Worm (Caenorhabditis elegans) whole organism, young adult: Measurements from ENCODE around the gene C05C8.1.

Source experiments
- B0019.2 ChIP-seq: fragments of 200-800 bp; sonication (Bioruptor generic); conservative IDR thresholded peaks from 2 replicates; pipeline ENCODE4 v1.3.6; 2022; ENCODE audit warnings: missing genetic modification reagents, missing genetic modification characterization, missing compliant biosample characterization
- B0261.1 ChIP-seq: sonication (generic microtip); optimal IDR thresholded peaks from 2 replicates; lab custom pipeline; 2016; ENCODE audit warnings: mild to moderate bottlenecking, missing genetic modification characterization, moderate library complexity, missing compliant biosample characterization
- B0336.3 ChIP-seq: fragments of 200-800 bp; sonication (Bioruptor generic); IDR thresholded peaks from 2 replicates; pipeline ENCODE4 v1.3.6; 2022; ENCODE audit warnings: missing genetic modification characterization, missing compliant biosample characterization
- F10E7.11 ChIP-seq: sonication (generic microtip); optimal IDR thresholded peaks from 2 replicates; lab custom pipeline; 2017; ENCODE audit warnings: mild to moderate bottlenecking, missing genetic modification characterization, moderate library complexity, missing compliant biosample characterization
- F33H1.4 ChIP-seq: fragments of 200-800 bp; sonication (Bioruptor generic); IDR thresholded peaks from 2 replicates; pipeline ENCODE4 v1.3.6; 2022; ENCODE audit warnings: missing genetic modification reagents, missing genetic modification characterization, missing compliant biosample characterization
- F39B2.1 ChIP-seq: fragments of 200-800 bp; sonication (Bioruptor generic); IDR thresholded peaks from 2 replicates; pipeline ENCODE4 v1.3.6; 2022; ENCODE audit warnings: missing genetic modification reagents, missing genetic modification characterization, missing compliant biosample characterization
- F49E8.2 ChIP-seq: sonication (generic microtip); optimal IDR thresholded peaks from 3 replicates; lab custom pipeline; 2017; ENCODE audit warnings: missing genetic modification characterization, mild to moderate bottlenecking, missing compliant biosample characterization, antibody characterized with exemption, moderate library complexity; ENCODE audit not compliant: insufficient read depth
- F55B11.4 ChIP-seq: sonication (generic microtip); optimal IDR thresholded peaks from 2 replicates; lab custom pipeline; 2016; ENCODE audit warnings: missing compliant biosample characterization, missing genetic modification characterization, borderline replicate concordance; ENCODE audit not compliant: insufficient read depth
- F57A8.1 ChIP-seq: fragments of 200-800 bp; sonication (Bioruptor generic); optimal IDR thresholded peaks from 2 replicates; lab custom pipeline; 2018; ENCODE audit warnings: mild to moderate bottlenecking, missing genetic modification characterization, moderate library complexity, missing compliant biosample characterization
- F57C9.4 ChIP-seq: sonication (generic microtip); optimal IDR thresholded peaks from 2 replicates; lab custom pipeline; 2017; ENCODE audit warnings: mild to moderate bottlenecking, missing genetic modification characterization, missing compliant biosample characterization
- K11D2.4 ChIP-seq: fragments of 200-800 bp; sonication (Bioruptor generic); IDR thresholded peaks from 2 replicates; pipeline ENCODE4 v1.3.6; 2022; ENCODE audit warnings: missing genetic modification reagents, missing genetic modification characterization, missing compliant biosample characterization
- Y53F4B.3 ChIP-seq: fragments of 200-800 bp; sonication (Bioruptor generic); IDR thresholded peaks from 2 replicates; pipeline ENCODE4 v1.3.6; 2022; ENCODE audit warnings: missing genetic modification reagents, missing genetic modification characterization, missing compliant biosample characterization
- Y53G8AR.9 ChIP-seq: fragments of 200-800 bp; sonication (Bioruptor generic); conservative IDR thresholded peaks from 2 replicates; pipeline ENCODE4 v1.3.6; 2022; ENCODE audit warnings: missing genetic modification reagents, missing genetic modification characterization, missing compliant biosample characterization
- Y67H2A.10 ChIP-seq: fragments of 200-800 bp; sonication (Bioruptor generic); conservative IDR thresholded peaks from 2 replicates; pipeline ENCODE4 v1.3.6; 2022; ENCODE audit warnings: missing genetic modification reagents, missing genetic modification characterization, missing compliant biosample characterization
- ZK185.1 ChIP-seq: sonication (generic microtip); optimal IDR thresholded peaks from 2 replicates; lab custom pipeline; 2016; ENCODE audit warnings: mild to moderate bottlenecking, missing genetic modification characterization, missing compliant biosample characterization; ENCODE audit not compliant: poor library complexity, severe bottlenecking
- akir-1 ChIP-seq: fragments of 200-800 bp; sonication (Bioruptor generic); optimal IDR thresholded peaks from 2 replicates; lab custom pipeline; 2018; ENCODE audit warnings: mild to moderate bottlenecking, missing genetic modification characterization, moderate library complexity, missing compliant biosample characterization
- ama-1 ChIP-seq, 3 experiments: fragments of 150-350 bp in 1 of 3; sonication (generic microtip) in 2 of 3; optimal IDR thresholded peaks; 2 replicates each; lab custom pipeline; 2014 to 2018; ENCODE audit warnings: missing biosample characterization in 2 of 3, missing genetic modification characterization in 2 of 3, missing genetic modification reagents in 2 of 3
- aptf-2 ChIP-seq: fragments of 200-800 bp; sonication (Bioruptor generic); conservative IDR thresholded peaks from 2 replicates; pipeline ENCODE4 v1.3.6; 2022; ENCODE audit warnings: missing genetic modification reagents, missing genetic modification characterization, missing compliant biosample characterization
- attf-6 ChIP-seq: fragments of 200-800 bp; sonication (Bioruptor generic); IDR thresholded peaks from 2 replicates; pipeline ENCODE4 v1.3.6; 2022; ENCODE audit warnings: missing genetic modification reagents, missing genetic modification characterization, missing compliant biosample characterization
- ceh-27 ChIP-seq: fragments of 200-800 bp; sonication (Bioruptor generic); optimal IDR thresholded peaks from 2 replicates; lab custom pipeline; 2018; ENCODE audit warnings: mild to moderate bottlenecking, missing genetic modification characterization, moderate library complexity, missing compliant biosample characterization
- ceh-40 ChIP-seq: fragments of 200-800 bp; sonication (Bioruptor generic); IDR thresholded peaks from 2 replicates; pipeline ENCODE4 v1.3.6; 2022; ENCODE audit warnings: missing genetic modification characterization, missing compliant biosample characterization
- ceh-91 ChIP-seq: fragments of 200-800 bp; sonication (Bioruptor generic); IDR thresholded peaks from 2 replicates; pipeline ENCODE4 v1.3.6; 2022; ENCODE audit warnings: missing genetic modification reagents, missing genetic modification characterization, missing compliant biosample characterization
- die-1 ChIP-seq: sonication (generic microtip); optimal IDR thresholded peaks from 2 replicates; lab custom pipeline; 2016; ENCODE audit warnings: missing genotype, mild to moderate bottlenecking, missing genetic modification characterization, missing compliant biosample characterization
- dpl-1 ChIP-seq: fragments of 150-350 bp; optimal IDR thresholded peaks from 2 replicates; lab custom pipeline; 2014; ENCODE audit warnings: missing biosample characterization, missing genetic modification reagents, missing genetic modification characterization
- efl-1 ChIP-seq: fragments of 150-350 bp; optimal IDR thresholded peaks from 2 replicates; lab custom pipeline; 2014; ENCODE audit warnings: missing biosample characterization, missing genetic modification reagents, missing genetic modification characterization
- ets-4 ChIP-seq: fragments of 200-800 bp; sonication (Bioruptor generic); optimal IDR thresholded peaks from 2 replicates; lab custom pipeline; 2018; ENCODE audit warnings: mild to moderate bottlenecking, missing genetic modification characterization, missing compliant biosample characterization
- gei-17 ChIP-seq: fragments of 200-800 bp; sonication (Bioruptor generic); optimal IDR thresholded peaks from 2 replicates; lab custom pipeline; 2018; ENCODE audit warnings: mild to moderate bottlenecking, missing genetic modification characterization, missing compliant biosample characterization
- hlh-26 ChIP-seq: fragments of 200-800 bp; sonication (Bioruptor generic); conservative IDR thresholded peaks from 2 replicates; pipeline ENCODE4 v1.3.6; 2022; ENCODE audit warnings: missing genetic modification reagents, missing genetic modification characterization, missing compliant biosample characterization
- hmg-1.2 ChIP-seq: fragments of 200-800 bp; sonication (Bioruptor generic); IDR thresholded peaks from 2 replicates; pipeline ENCODE4 v1.3.6; 2022; ENCODE audit warnings: missing genetic modification reagents, missing genetic modification characterization, missing compliant biosample characterization
- hsf-1 ChIP-seq: fragments of 200-800 bp; sonication (Bioruptor generic); IDR thresholded peaks from 2 replicates; pipeline ENCODE4 v1.3.6; 2022; ENCODE audit warnings: missing genetic modification reagents, missing genetic modification characterization, missing compliant biosample characterization
- let-607 ChIP-seq, 2 experiments: fragments of 200-800 bp in 1 of 2; sonication (Bioruptor generic) in 1 of 2; sonication (generic microtip) in 1 of 2; optimal IDR thresholded peaks; 2 replicates each; lab custom pipeline; 2016 to 2018; ENCODE audit warnings: mild to moderate bottlenecking in 2 of 2, missing compliant biosample characterization in 2 of 2, missing genetic modification characterization in 2 of 2, moderate library complexity in 2 of 2, missing genotype in 1 of 2
- lin-40 ChIP-seq: sonication (generic microtip); optimal IDR thresholded peaks from 2 replicates; lab custom pipeline; 2016; ENCODE audit warnings: missing genetic modification characterization, mild to moderate bottlenecking, missing compliant biosample characterization, missing genotype, missing genetic modification reagents
- lsl-1 ChIP-seq: fragments of 200-800 bp; sonication (Bioruptor generic); optimal IDR thresholded peaks from 2 replicates; lab custom pipeline; 2018; ENCODE audit warnings: mild to moderate bottlenecking, missing genetic modification characterization, moderate library complexity, missing compliant biosample characterization
- madf-6 ChIP-seq: fragments of 200-800 bp; sonication (Bioruptor generic); IDR thresholded peaks from 2 replicates; pipeline ENCODE4 v1.3.6; 2022; ENCODE audit warnings: missing genetic modification reagents, missing genetic modification characterization, missing compliant biosample characterization
- mxl-1 ChIP-seq: sonication (generic microtip); optimal IDR thresholded peaks from 2 replicates; lab custom pipeline; 2016; ENCODE audit warnings: missing genetic modification characterization, missing compliant biosample characterization
- nfya-2 ChIP-seq: fragments of 200-800 bp; sonication (Bioruptor generic); IDR thresholded peaks from 2 replicates; pipeline ENCODE4 v1.3.6; 2022; ENCODE audit warnings: missing genetic modification reagents, missing genetic modification characterization, missing compliant biosample characterization
- nfyb-1 ChIP-seq: fragments of 200-800 bp; sonication (Bioruptor generic); IDR thresholded peaks from 2 replicates; pipeline ENCODE4 v1.3.6; 2022; ENCODE audit warnings: missing genetic modification reagents, missing genetic modification characterization, missing compliant biosample characterization
- nhr-80 ChIP-seq: sonication (generic microtip); optimal IDR thresholded peaks from 2 replicates; lab custom pipeline; 2016; ENCODE audit warnings: missing genetic modification characterization, missing compliant biosample characterization
- nhr-90 ChIP-seq: sonication (generic microtip); optimal IDR thresholded peaks from 2 replicates; lab custom pipeline; 2016; ENCODE audit warnings: missing genotype, mild to moderate bottlenecking, missing genetic modification characterization, missing compliant biosample characterization
- pbrm-1 ChIP-seq: fragments of 200-800 bp; sonication (Bioruptor generic); IDR thresholded peaks from 2 replicates; pipeline ENCODE4 v1.3.6; 2022; ENCODE audit warnings: missing genetic modification reagents, missing genetic modification characterization, missing compliant biosample characterization
- somi-1 ChIP-seq: fragments of 200-800 bp; sonication (Bioruptor generic); optimal IDR thresholded peaks from 2 replicates; lab custom pipeline; 2018; ENCODE audit warnings: mild to moderate bottlenecking, missing genetic modification characterization, missing compliant biosample characterization
- sptf-2 ChIP-seq: fragments of 200-800 bp; sonication (Bioruptor generic); optimal IDR thresholded peaks from 2 replicates; lab custom pipeline; 2018; ENCODE audit warnings: mild to moderate bottlenecking, missing genetic modification characterization, missing compliant biosample characterization
- tbx-9 ChIP-seq: sonication (generic microtip); optimal IDR thresholded peaks from 2 replicates; lab custom pipeline; 2016; ENCODE audit warnings: borderline replicate concordance, missing genetic modification characterization, inconsistent platforms, missing compliant biosample characterization
- unc-130 ChIP-seq: sonication (generic microtip); optimal IDR thresholded peaks from 2 replicates; lab custom pipeline; 2016; ENCODE audit warnings: missing genetic modification reagents, missing genetic modification characterization, missing compliant biosample characterization
- unc-62 ChIP-seq: fragments of 150-350 bp; optimal IDR thresholded peaks from 2 replicates; lab custom pipeline; 2014; ENCODE audit warnings: missing biosample characterization, missing genetic modification reagents, missing genetic modification characterization
- zim-3 ChIP-seq: sonication (generic microtip); optimal IDR thresholded peaks from 2 replicates; lab custom pipeline; 2017; ENCODE audit warnings: mild to moderate bottlenecking, missing genetic modification characterization, moderate library complexity, missing compliant biosample characterization
- ztf-26 ChIP-seq: sonication (generic microtip); optimal IDR thresholded peaks from 2 replicates; lab custom pipeline; 2017; ENCODE audit warnings: missing genetic modification characterization, missing compliant biosample characterization
- ztf-28 ChIP-seq: fragments of 200-800 bp; sonication (Bioruptor generic); IDR thresholded peaks from 2 replicates; pipeline ENCODE4 v1.3.6; 2022; ENCODE audit warnings: missing genetic modification reagents, missing genetic modification characterization, missing compliant biosample characterization

C05C8.1 gene

DNA sequence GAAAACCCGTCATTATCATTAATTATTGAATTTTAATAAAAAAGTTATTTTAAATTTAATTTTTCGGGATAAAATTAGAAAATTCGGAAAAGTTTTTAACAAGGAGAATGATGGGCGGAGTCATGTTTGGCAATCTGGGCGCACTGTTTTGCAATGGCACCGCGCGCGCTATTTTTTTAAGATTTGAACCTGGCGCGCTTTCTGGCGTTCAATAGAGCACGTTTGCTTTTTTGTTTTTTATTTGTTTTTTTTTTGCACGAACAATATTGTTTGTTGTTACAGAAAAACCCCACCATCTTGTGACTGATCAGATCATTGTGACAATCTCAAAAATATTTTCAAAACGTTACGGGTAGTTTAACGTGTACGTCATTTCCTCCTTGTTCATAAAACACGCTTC lies 2.4 kb upstream of the C05C8.1 start, which contains the start of gene hyls-1 (continued):
- TF ChIP-seq nfyb-1 (GFP tag; lab: Robert Waterston, UW) = peak; percentile 78
- TF ChIP-seq aptf-2 = no peak
- TF ChIP-seq hmg-1.2 (GFP tag; lab: Robert Waterston, UW) = peak; percentile 61
- peak; percentile 41 for TF ChIP-seq unc-130 (GFP tag; lab: Kevin White, UChicago)
- TF ChIP-seq hlh-26 (GFP tag; lab: Robert Waterston, UW) = no peak
- no peak for TF ChIP-seq ztf-26 (tag; lab: Kevin White, UChicago)
- peak; percentile 84 for TF ChIP-seq pbrm-1
- TF ChIP-seq lin-40 (tag; lab: Kevin White, UChicago) = peak; percentile 72
- TF ChIP-seq tbx-9 = no peak
- TF ChIP-seq hsf-1 (GFP tag; lab: Robert Waterston, UW) = peak; percentile 70
- no peak for TF ChIP-seq ets-4 (GFP tag; lab: Kevin White, UChicago)
- peak; percentile 72 for TF ChIP-seq ZK185.1 (tag; lab: Kevin White, UChicago)
- 0 out of 2 replicates have a peak, but pooled peaks have one; percentile 20 for TF ChIP-seq attf-6 (GFP tag; lab: Robert Waterston, UW)
- TF ChIP-seq madf-6 (GFP tag; lab: Robert Waterston, UW) = peak; percentile 88
- no peak for TF ChIP-seq B0261.1 (tag; lab: Kevin White, UChicago)
- TF ChIP-seq F39B2.1 (GFP tag; lab: Robert Waterston, UW) = peak; percentile 20; the same call in 1 of the 2 replicates
- TF ChIP-seq let-607 (tag; optimal IDR thresholded peaks at IDR 0.05; lab: Kevin White, UChicago) = no peak
- TF ChIP-seq F10E7.11 (tag; lab: Kevin White, UChicago) = no peak
- no peak for TF ChIP-seq F55B11.4 (tag; lab: Kevin White, UChicago)
- TF ChIP-seq K11D2.4 (GFP tag; lab: Robert Waterston, UW) = peak; percentile 55; the same call in 1 of the 2 replicates
- peak; percentile 93 for TF ChIP-seq efl-1 (GFP tag; lab: Kevin White, UChicago)
- no peak for TF ChIP-seq nfya-2 (GFP tag; lab: Robert Waterston, UW)
- TF ChIP-seq sptf-2 = no peak
- TF ChIP-seq F57C9.4 (tag; lab: Kevin White, UChicago) = no peak
- TF ChIP-seq die-1 (tag; lab: Kevin White, UChicago) = no peak
- peak; percentile 60 for TF ChIP-seq lsl-1
- peak; percentile 63 for TF ChIP-seq F33H1.4
- TF ChIP-seq somi-1 (GFP tag; lab: Kevin White, UChicago) = no peak
- TF ChIP-seq B0336.3 (GFP tag; lab: Robert Waterston, UW) = 0 out of 2 replicates have a peak, but pooled peaks have one; percentile 40
- no peak for TF ChIP-seq F57A8.1 (GFP tag; lab: Kevin White, UChicago)
- TF ChIP-seq nhr-90 (tag; lab: Kevin White, UChicago) = no peak
- TF ChIP-seq nhr-80 = peak; percentile 19
- peak; percentile 55; the same call in 1 of the 2 replicates for TF ChIP-seq Y67H2A.10 (GFP tag; lab: Robert Waterston, UW)
- no peak for TF ChIP-seq akir-1 (GFP tag; lab: Kevin White, UChicago)
- no peak for TF ChIP-seq ceh-40 (GFP tag; lab: Robert Waterston, UW)
- TF ChIP-seq gei-17 = no peak
- TF ChIP-seq F49E8.2 (tag; lab: Kevin White, UChicago) = no peak
- peak; percentile 65; the same call in 1 of the 2 replicates for TF ChIP-seq Y53G8AR.9 (GFP tag; lab: Robert Waterston, UW)
- TF ChIP-seq B0019.2 (GFP tag; lab: Robert Waterston, UW) = 0 out of 2 replicates have a peak, but pooled peaks have one; percentile 12
- TF ChIP-seq unc-62 = no peak
- TF ChIP-seq ceh-27 (GFP tag; lab: Kevin White, UChicago) = peak; percentile 33
- peak; percentile 77 for TF ChIP-seq ceh-91 (GFP tag; lab: Robert Waterston, UW)
- TF ChIP-seq ama-1 (optimal IDR thresholded peaks at IDR 0.05; lab: Kevin White, UChicago) = no peak
- no peak for TF ChIP-seq ama-1 (GFP tag; optimal IDR thresholded peaks at IDR 0.05; lab: Kevin White, UChicago)
- TF ChIP-seq mxl-1 (tag; lab: Kevin White, UChicago) = no peak
- no peak for TF ChIP-seq zim-3
- no peak for TF ChIP-seq Y53F4B.3
- no peak for TF ChIP-seq ztf-28
- peak; percentile 85 for TF ChIP-seq dpl-1 (GFP tag; lab: Kevin White, UChicago)
